Worm (Caenorhabditis elegans) whole organism, midembryonic: ENCODE results near the gene irld-67.
A peak's percentile ranks its signal among the peaks of the same experiment; 100 is the strongest.

Source experiments
- T22C8.4 ChIP-seq: fragments of 200-800 bp; sonication (Bioruptor generic); IDR thresholded peaks from 2 replicates; pipeline ENCODE4 v1.3.6; 2022; ENCODE audit warnings: missing genetic modification characterization, missing compliant biosample characterization
- cog-1 ChIP-seq: sonication (generic microtip); optimal IDR thresholded peaks from 2 replicates; lab custom pipeline; 2016; ENCODE audit warnings: missing genetic modification characterization, missing compliant biosample characterization
- flt-1 ChIP-seq: fragments of 200-800 bp; sonication (Bioruptor generic); IDR thresholded peaks from 2 replicates; pipeline ENCODE4 v1.3.6; 2022; ENCODE audit warnings: missing genetic modification characterization, missing compliant biosample characterization
- klf-2 ChIP-seq: fragments of 200-800 bp; sonication (Bioruptor generic); conservative IDR thresholded peaks from 2 replicates; pipeline ENCODE4 v1.3.6; 2022; ENCODE audit warnings: missing genetic modification reagents, missing genetic modification characterization, missing compliant biosample characterization
- med-1 ChIP-seq: sonication (generic microtip); optimal IDR thresholded peaks from 2 replicates; lab custom pipeline; 2017; ENCODE audit warnings: missing genetic modification characterization, mild to moderate bottlenecking, missing compliant biosample characterization, antibody characterized with exemption, missing genetic modification reagents; ENCODE audit not compliant: insufficient read depth
- ref-1 ChIP-seq: fragments of 200-800 bp; sonication (Bioruptor generic); conservative IDR thresholded peaks from 2 replicates; pipeline ENCODE4 v1.3.6; 2022; ENCODE audit warnings: missing genetic modification reagents, missing genetic modification characterization, missing compliant biosample characterization
- tab-1 ChIP-seq: fragments of 200-800 bp; sonication (Bioruptor generic); IDR thresholded peaks from 2 replicates; pipeline ENCODE4 v1.3.6; 2022; ENCODE audit warnings: missing genetic modification characterization, missing compliant biosample characterization
- ztf-23 ChIP-seq: fragments of 200-800 bp; sonication (Bioruptor generic); IDR thresholded peaks from 2 replicates; pipeline ENCODE4 v1.3.6; 2022; ENCODE audit warnings: missing genetic modification reagents, missing genetic modification characterization, missing compliant biosample characterization
- ztf-29 ChIP-seq: fragments of 200-800 bp; sonication (Bioruptor generic); IDR thresholded peaks from 2 replicates; pipeline ENCODE4 v1.3.6; 2022; ENCODE audit warnings: missing genetic modification reagents, missing genetic modification characterization, missing compliant biosample characterization

The irld-67 gene

ce11 chrII:2922782-2923181 is 11.5 kb downstream of the irld-67 start:
- TF ChIP-seq flt-1 (GFP tag; lab: Robert Waterston, UW) (no peak), klf-2 (GFP tag; lab: Robert Waterston, UW) (no peak), T22C8.4 (GFP tag; lab: Robert Waterston, UW) (no peak), tab-1 (no peak), cog-1 (tag; lab: Kevin White, UChicago) (no peak)

- TF ChIP-seq ztf-29 (GFP tag; lab: Robert Waterston, UW) (no peak), flt-1 (GFP tag; lab: Robert Waterston, UW) (no peak), klf-2 (GFP tag; lab: Robert Waterston, UW) (no peak), ztf-23 (no peak), med-1 (GFP tag; lab: Kevin White, UChicago) (no peak), ref-1 (no peak), T22C8.4 (GFP tag; lab: Robert Waterston, UW) (no peak), cog-1 (tag; lab: Kevin White, UChicago) (no peak), tab-1 (no peak)
Observed at ce11 chrII:2922359-2922758, 11.9 kb downstream of the irld-67 start.

ce11 chrII:2921860-2922259 is 12.4 kb downstream of the irld-67 start:
- TF ChIP-seq flt-1 (GFP tag; lab: Robert Waterston, UW) (no peak), ztf-23 (no peak), ref-1 (no peak), tab-1 (no peak), T22C8.4 (GFP tag; lab: Robert Waterston, UW) (no peak), cog-1 (tag; lab: Kevin White, UChicago) (no peak), ztf-29 (GFP tag; lab: Robert Waterston, UW) (no peak), klf-2 (GFP tag; lab: Robert Waterston, UW) (no peak), med-1 (GFP tag; lab: Kevin White, UChicago) (no peak)

ce11 chrII:2920817-2921458 is 13.3 kb downstream of the irld-67 start:
- no peak for TF ChIP-seq flt-1 (GFP tag; lab: Robert Waterston, UW)
- TF ChIP-seq med-1 (GFP tag; lab: Kevin White, UChicago) = no peak
- TF ChIP-seq tab-1 = no peak
- TF ChIP-seq cog-1 (tag; lab: Kevin White, UChicago) = no peak
- no peak for TF ChIP-seq ztf-23
- TF ChIP-seq klf-2 (GFP tag; lab: Robert Waterston, UW) = no peak
- TF ChIP-seq T22C8.4 (GFP tag; lab: Robert Waterston, UW) = no peak
- TF ChIP-seq ztf-29 (GFP tag; lab: Robert Waterston, UW) = no peak
- TF ChIP-seq ref-1 = no peak

- TF ChIP-seq cog-1 (tag; lab: Kevin White, UChicago) = no peak
- no peak for TF ChIP-seq med-1 (GFP tag; lab: Kevin White, UChicago)
Observed at ce11 chrII:2920234-2920633, 14.0 kb downstream of the irld-67 start.

- TF ChIP-seq T22C8.4 (GFP tag; lab: Robert Waterston, UW) (0 out of 2 replicates have a peak, but pooled peaks have one; percentile 10), klf-2 (GFP tag; lab: Robert Waterston, UW) (no peak)
Observed at ce11 chrII:2919074-2919857, 15.0 kb downstream of the irld-67 start, which contains the start of the genes ncap-1 and Y110A2AR.1. Gene ncap-1 (minus strand): TSS chrII:2919314. Gene Y110A2AR.1 (plus strand): TSS chrII:2919710.

ce11 chrII:2913505-2913904 is 20.7 kb downstream of the irld-67 start, which contains the start of gene ubc-15:
Gene ubc-15 (minus strand): TSS chrII:2913605.
- TF ChIP-seq cog-1 (tag; lab: Kevin White, UChicago) = no peak
- no peak for TF ChIP-seq med-1 (GFP tag; lab: Kevin White, UChicago)
- TF ChIP-seq klf-2 (GFP tag; lab: Robert Waterston, UW) = no peak
- no peak for TF ChIP-seq ref-1
- no peak for TF ChIP-seq flt-1 (GFP tag; lab: Robert Waterston, UW)
- TF ChIP-seq ztf-29 (GFP tag; lab: Robert Waterston, UW) = no peak
- TF ChIP-seq ztf-23 = no peak
- no peak for TF ChIP-seq T22C8.4 (GFP tag; lab: Robert Waterston, UW)
- no peak for TF ChIP-seq tab-1

- TF ChIP-seq cog-1 (tag; lab: Kevin White, UChicago) (no peak), klf-2 (GFP tag; lab: Robert Waterston, UW) (no peak), ztf-29 (GFP tag; lab: Robert Waterston, UW) (no peak), tab-1 (no peak), ref-1 (no peak), T22C8.4 (GFP tag; lab: Robert Waterston, UW) (no peak), ztf-23 (no peak), med-1 (GFP tag; lab: Kevin White, UChicago) (no peak), flt-1 (GFP tag; lab: Robert Waterston, UW) (no peak)
Observed at ce11 chrII:2903748-2904147, 30.5 kb downstream of the irld-67 start.

- TF ChIP-seq T22C8.4 (GFP tag; lab: Robert Waterston, UW) (peak; percentile 61; the same call in 1 of the 2 replicates), ref-1 (no peak)
Observed at ce11 chrII:2901158-2901557, 33.1 kb downstream of the irld-67 start.

ce11 chrII:2900248-2900647 is 34.0 kb downstream of the irld-67 start, which contains the start of gene ubc-26:
Gene ubc-26 (minus strand): TSS chrII:2900348.
- TF ChIP-seq ztf-23 (no peak), ztf-29 (GFP tag; lab: Robert Waterston, UW) (no peak), T22C8.4 (GFP tag; lab: Robert Waterston, UW) (no peak), tab-1 (no peak), ref-1 (no peak), flt-1 (GFP tag; lab: Robert Waterston, UW) (no peak), med-1 (GFP tag; lab: Kevin White, UChicago) (no peak), cog-1 (tag; lab: Kevin White, UChicago) (no peak), klf-2 (GFP tag; lab: Robert Waterston, UW) (no peak)
